Worm (Caenorhabditis elegans) whole organism, L4/young adult: Measurements from ENCODE around the gene T25B6.4.

Experiments
- dao-5 ChIP-seq: sonication (generic microtip); optimal IDR thresholded peaks from 2 replicates; lab custom pipeline; 2016; ENCODE audit warnings: missing genotype, missing genetic modification characterization, moderate library complexity, missing compliant biosample characterization
- him-1 ChIP-seq: sonication (generic microtip); optimal IDR thresholded peaks from 2 replicates; lab custom pipeline; 2016; ENCODE audit warnings: missing genotype, missing genetic modification reagents, missing genetic modification characterization, missing compliant biosample characterization

DNA sequence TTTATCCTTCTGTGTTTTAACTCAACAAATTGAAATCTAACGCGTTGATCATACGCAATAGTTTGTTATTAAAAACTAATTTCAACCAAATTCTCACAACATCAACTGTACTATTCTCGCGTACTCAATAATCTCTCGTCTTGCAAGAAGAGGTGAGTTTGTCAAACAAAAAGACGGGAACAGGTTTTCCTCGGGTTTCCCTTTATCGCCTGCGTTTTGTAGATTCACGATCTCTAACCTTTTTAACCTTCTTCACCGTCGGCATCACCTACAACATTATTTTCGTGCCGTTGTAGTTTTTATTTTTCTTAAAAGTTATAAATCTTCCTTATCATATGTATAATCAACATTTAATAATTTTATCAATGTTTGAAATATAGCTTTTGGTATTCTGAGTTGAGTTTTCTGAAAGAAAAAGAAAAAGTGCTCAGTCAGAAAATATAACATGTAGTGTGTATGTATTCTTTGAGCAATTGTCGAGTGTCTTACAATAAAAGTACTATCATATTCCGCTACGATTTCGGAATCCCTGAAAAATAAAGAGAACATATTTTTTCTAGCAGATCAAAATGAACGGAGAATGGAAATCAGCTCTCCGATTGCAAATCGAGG is 13.5 kb downstream of the T25B6.4 start, which contains the start of gene snf-12:
- TF ChIP-seq dao-5 (no peak), him-1 (tag; lab: Kevin White, UChicago) (no peak)
